Worm (Caenorhabditis elegans): Measurements from ENCODE around the gene D2096.13.
"Not testable (repeated sequence)": the region's sequence is repeated elsewhere in the genome, so short reads cannot be mapped to it uniquely, and the experiment has no call there.

D2096.13 gene

ce11 chrIV:8358492-8358891 lies at the start of gene D2096.13:
D2096.13 (minus strand) TSS chrIV:8358592.
- TF ChIP-seq ref-1 (GFP tag; conservative IDR thresholded peaks at IDR 0.05) (no peak), klf-2 (GFP tag; conservative IDR thresholded peaks at IDR 0.05) (no peak), med-1 (GFP tag; optimal IDR thresholded peaks at IDR 0.05; ENCODE audit: insufficient read depth) (no peak), ztf-23 (GFP tag; IDR thresholded peaks at IDR 0.05) (no peak), flt-1 (GFP tag; IDR thresholded peaks at IDR 0.05) (no peak), tab-1 (GFP tag; IDR thresholded peaks at IDR 0.05) (no peak), cog-1 (tag; optimal IDR thresholded peaks at IDR 0.05) (no peak), ztf-29 (GFP tag; IDR thresholded peaks at IDR 0.05) (no peak), T22C8.4 (GFP tag; IDR thresholded peaks at IDR 0.05) (no peak)

DNA sequence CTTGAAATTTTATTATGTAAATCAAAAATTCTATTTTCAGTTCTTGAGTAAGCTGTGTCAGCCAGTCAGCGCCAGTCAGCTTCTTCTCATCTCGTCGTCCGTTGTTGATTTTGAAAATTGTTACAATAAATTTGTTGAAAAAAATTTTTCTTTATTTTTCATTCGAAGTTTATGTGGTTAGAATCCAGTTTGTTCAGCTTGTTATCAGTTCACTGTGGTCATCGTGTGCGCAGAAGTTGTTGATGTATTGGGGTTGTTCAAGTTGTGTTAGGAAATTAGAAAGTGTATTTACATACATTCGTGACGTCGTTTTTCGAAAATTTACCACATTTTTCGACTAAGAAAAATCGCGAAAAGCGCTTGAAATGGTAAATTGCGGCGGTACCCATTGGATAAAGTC lies 39.4 kb upstream of the D2096.13 start:
- TF ChIP-seq tab-1 (GFP tag; IDR thresholded peaks at IDR 0.05) (no peak), med-1 (GFP tag; optimal IDR thresholded peaks at IDR 0.05; ENCODE audit: insufficient read depth) (no peak), cog-1 (tag; optimal IDR thresholded peaks at IDR 0.05) (no peak), ref-1 (GFP tag; conservative IDR thresholded peaks at IDR 0.05) (no peak), ztf-29 (GFP tag; IDR thresholded peaks at IDR 0.05) (no peak), ztf-23 (GFP tag; IDR thresholded peaks at IDR 0.05) (no peak), T22C8.4 (GFP tag; IDR thresholded peaks at IDR 0.05) (no peak)

DNA sequence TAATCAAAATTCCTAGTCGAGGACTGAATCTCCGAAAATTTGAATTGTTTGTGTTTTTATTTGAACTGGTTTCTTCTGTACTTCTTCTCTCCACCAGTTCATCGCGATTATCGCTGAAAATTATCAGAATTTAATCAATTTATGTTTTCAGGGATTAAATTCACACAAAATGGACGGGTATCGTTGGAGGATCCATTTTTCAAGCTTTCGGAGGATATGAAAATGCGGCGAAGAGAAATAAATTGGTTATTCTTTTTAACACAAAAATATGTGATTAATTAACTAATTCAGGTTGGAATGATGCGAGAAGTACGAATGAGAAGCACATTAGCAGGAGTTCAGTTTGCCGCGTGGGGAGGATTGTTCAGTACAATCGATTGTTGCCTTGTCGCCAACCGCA lies 38.0 kb upstream of the D2096.13 start, which contains the start of gene timm-17B.2:
TSS of gene timm-17B.2 (plus strand) at position 301 of the 400 bp plus-strand sequence.
- TF ChIP-seq ref-1 (GFP tag; conservative IDR thresholded peaks at IDR 0.05) (no peak), T22C8.4 (GFP tag; IDR thresholded peaks at IDR 0.05) (no peak), ztf-29 (GFP tag; IDR thresholded peaks at IDR 0.05) (no peak), med-1 (GFP tag; optimal IDR thresholded peaks at IDR 0.05; ENCODE audit: insufficient read depth) (no peak), tab-1 (GFP tag; IDR thresholded peaks at IDR 0.05) (no peak), klf-2 (GFP tag; conservative IDR thresholded peaks at IDR 0.05) (no peak), flt-1 (GFP tag; IDR thresholded peaks at IDR 0.05) (no peak), cog-1 (tag; optimal IDR thresholded peaks at IDR 0.05) (no peak), ztf-23 (GFP tag; IDR thresholded peaks at IDR 0.05) (no peak)

DNA sequence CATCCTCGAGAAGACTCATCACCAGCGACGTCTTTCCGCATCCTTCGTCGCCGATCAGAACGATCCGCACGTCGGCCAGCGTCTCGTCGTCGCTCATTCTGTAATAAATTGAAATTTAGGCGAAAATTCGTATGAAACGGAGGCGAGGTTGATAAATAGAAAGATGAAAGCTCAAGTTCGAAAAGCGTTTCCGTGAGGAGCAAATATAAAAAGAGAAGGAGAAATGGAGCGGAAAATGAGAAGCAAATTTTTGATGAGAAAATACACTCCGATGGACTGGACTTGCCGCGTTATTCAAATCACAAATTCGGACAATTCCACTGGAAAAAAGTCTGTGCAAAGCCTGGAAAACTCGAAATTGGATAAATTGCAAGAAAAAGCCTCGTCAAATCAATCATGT lies 35.7 kb upstream of the D2096.13 start, which contains the start of gene D2096.11:
TSS of gene D2096.11 (minus strand) at position 101 of the 400 bp plus-strand sequence.
- TF ChIP-seq tab-1 (GFP tag; IDR thresholded peaks at IDR 0.05) (no peak), T22C8.4 (GFP tag; IDR thresholded peaks at IDR 0.05) (no peak), ref-1 (GFP tag; conservative IDR thresholded peaks at IDR 0.05) (no peak), klf-2 (GFP tag; conservative IDR thresholded peaks at IDR 0.05) (no peak), ztf-23 (GFP tag; IDR thresholded peaks at IDR 0.05) (no peak), cog-1 (tag; optimal IDR thresholded peaks at IDR 0.05) (no peak), med-1 (GFP tag; optimal IDR thresholded peaks at IDR 0.05; ENCODE audit: insufficient read depth) (no peak), ztf-29 (GFP tag; IDR thresholded peaks at IDR 0.05) (no peak), flt-1 (GFP tag; IDR thresholded peaks at IDR 0.05) (no peak)

DNA sequence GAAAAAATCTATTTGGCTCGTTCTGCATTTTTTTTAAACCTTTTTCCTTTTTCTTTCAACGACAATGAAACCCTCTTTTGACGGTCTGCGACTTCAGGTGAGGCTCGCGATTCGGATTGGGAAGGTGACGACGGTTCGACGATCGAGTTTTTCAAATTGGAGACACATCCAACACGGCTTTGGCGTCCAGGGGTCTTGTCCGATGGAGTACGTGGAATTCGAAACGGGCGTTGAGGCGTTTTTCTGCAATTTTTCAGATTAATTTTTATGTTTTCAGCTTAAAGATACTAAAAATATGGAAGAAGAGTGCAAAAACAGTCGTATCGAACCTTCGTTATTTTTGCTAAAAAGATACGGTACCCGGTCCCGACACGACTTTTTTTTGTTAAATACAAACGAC lies 30.7 kb upstream of the D2096.13 start, which contains the start of gene D2096.10:
TSS of gene D2096.10 (minus strand) at position 101 of the 400 bp plus-strand sequence.
- not testable (repeated sequence) for TF ChIP-seq T22C8.4 (GFP tag; IDR thresholded peaks at IDR 0.05); klf-2 (GFP tag; conservative IDR thresholded peaks at IDR 0.05); med-1 (GFP tag; optimal IDR thresholded peaks at IDR 0.05; ENCODE audit: insufficient read depth)

DNA sequence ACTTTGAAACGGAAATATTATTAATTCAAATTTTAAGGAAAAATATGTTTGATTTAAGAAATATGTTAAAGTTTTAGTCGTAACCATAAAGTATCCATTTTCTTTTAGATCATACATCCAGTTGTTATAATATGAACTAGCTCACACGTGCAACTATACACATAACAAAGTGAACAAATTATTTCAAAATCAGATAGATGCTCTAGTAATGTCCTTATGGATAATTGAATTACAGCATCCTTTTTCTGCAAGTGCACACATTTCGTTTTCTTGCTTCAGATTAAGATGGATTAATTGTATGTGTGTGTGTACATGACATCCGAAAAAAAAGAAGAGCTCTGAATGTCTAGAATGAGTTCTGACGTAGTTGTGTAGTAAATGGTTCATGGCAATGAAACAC lies 27.3 kb upstream of the D2096.13 start:
- TF ChIP-seq cog-1 (tag; optimal IDR thresholded peaks at IDR 0.05) (no peak), tab-1 (GFP tag; IDR thresholded peaks at IDR 0.05) (no peak), med-1 (GFP tag; optimal IDR thresholded peaks at IDR 0.05; ENCODE audit: insufficient read depth) (no peak), ref-1 (GFP tag; conservative IDR thresholded peaks at IDR 0.05) (no peak), ztf-23 (GFP tag; IDR thresholded peaks at IDR 0.05) (no peak), flt-1 (GFP tag; IDR thresholded peaks at IDR 0.05) (no peak), klf-2 (GFP tag; conservative IDR thresholded peaks at IDR 0.05) (no peak), T22C8.4 (GFP tag; IDR thresholded peaks at IDR 0.05) (no peak), ztf-29 (GFP tag; IDR thresholded peaks at IDR 0.05) (no peak)

DNA sequence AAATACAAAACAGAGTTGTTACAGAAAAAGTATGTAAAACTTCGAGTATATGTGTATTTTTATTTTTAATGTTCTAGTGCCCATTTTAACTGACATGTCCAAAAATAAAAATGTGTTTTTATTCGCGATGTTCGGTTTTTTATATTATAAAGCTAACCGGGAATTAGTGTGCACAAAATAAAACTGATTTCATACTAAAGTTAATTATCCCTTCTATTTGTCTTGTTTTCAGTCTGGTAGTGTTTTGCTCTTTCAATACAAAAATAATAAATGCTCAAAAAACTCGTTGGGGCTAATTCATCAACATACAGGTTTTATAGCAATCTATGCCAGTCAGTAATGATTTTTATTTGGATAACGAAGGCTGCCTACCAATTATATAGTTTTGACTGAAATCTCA lies 26.3 kb upstream of the D2096.13 start:
- TF ChIP-seq flt-1 (GFP tag; IDR thresholded peaks at IDR 0.05), result no peak
- no peak for TF ChIP-seq ref-1 (GFP tag; conservative IDR thresholded peaks at IDR 0.05)
- TF ChIP-seq T22C8.4 (GFP tag; IDR thresholded peaks at IDR 0.05), result no peak
- TF ChIP-seq med-1 (GFP tag; optimal IDR thresholded peaks at IDR 0.05; ENCODE audit: insufficient read depth), result no peak
- TF ChIP-seq ztf-23 (GFP tag; IDR thresholded peaks at IDR 0.05), result no peak
- no peak for TF ChIP-seq ztf-29 (GFP tag; IDR thresholded peaks at IDR 0.05)
- no peak for TF ChIP-seq cog-1 (tag; optimal IDR thresholded peaks at IDR 0.05)
- TF ChIP-seq klf-2 (GFP tag; conservative IDR thresholded peaks at IDR 0.05), result no peak
- TF ChIP-seq tab-1 (GFP tag; IDR thresholded peaks at IDR 0.05), result no peak

DNA sequence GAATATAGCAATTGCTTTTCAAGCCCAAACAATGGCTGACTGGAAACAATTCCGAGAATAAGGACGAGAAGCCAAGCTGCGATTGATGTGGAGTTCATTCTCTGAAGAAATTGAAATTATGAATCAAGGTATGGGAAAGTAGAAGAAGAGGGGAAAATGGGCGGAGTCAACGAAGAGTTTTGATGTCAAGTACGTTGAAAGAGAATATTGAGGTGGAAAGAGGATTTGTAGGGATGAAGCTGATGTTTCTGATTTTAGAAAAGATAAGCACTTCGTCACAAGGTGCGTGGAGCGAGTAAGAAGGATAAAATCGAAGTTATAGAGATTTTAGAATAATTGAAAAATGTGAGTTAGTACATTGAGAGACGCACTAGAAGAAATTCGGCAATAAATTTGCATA lies 24.3 kb upstream of the D2096.13 start, which contains the start of gene D2096.9:
TSS of gene D2096.9 (minus strand) at position 101 of the 400 bp plus-strand sequence.
- no peak for TF ChIP-seq flt-1 (GFP tag; IDR thresholded peaks at IDR 0.05)
- TF ChIP-seq cog-1 (tag; optimal IDR thresholded peaks at IDR 0.05), result no peak
- no peak for TF ChIP-seq klf-2 (GFP tag; conservative IDR thresholded peaks at IDR 0.05)
- TF ChIP-seq tab-1 (GFP tag; IDR thresholded peaks at IDR 0.05), result no peak
- no peak for TF ChIP-seq T22C8.4 (GFP tag; IDR thresholded peaks at IDR 0.05)

DNA sequence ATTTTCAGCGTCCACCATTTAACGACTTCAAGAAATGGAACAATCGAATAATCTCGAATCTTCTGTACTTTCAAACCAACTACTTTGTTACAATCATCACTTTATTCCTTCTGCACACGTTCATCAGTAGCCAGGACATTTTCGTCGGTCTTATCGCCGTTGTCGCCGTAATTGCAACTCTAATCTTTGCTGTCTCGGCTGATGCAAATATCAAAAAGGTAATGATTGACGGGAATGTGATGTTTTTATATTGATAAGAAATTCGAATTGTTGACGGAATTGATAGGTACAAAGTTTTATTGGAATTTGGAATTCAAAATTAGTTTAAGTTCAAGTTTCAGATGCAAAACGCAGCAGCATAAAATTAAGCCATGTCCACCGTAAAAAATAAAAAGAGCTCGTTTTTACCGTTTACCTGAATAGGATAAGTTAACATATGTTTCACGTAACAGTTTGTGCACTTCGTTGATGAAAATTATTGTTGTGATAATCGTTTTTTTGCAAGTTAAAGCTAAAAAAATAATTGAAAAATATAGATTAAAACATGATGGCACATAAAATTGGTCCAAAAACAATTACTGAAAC lies 22.0 kb upstream of the D2096.13 start:
- TF ChIP-seq T22C8.4 (GFP tag; IDR thresholded peaks at IDR 0.05), result no peak
- no peak for TF ChIP-seq ztf-23 (GFP tag; IDR thresholded peaks at IDR 0.05)
- TF ChIP-seq ref-1 (GFP tag; conservative IDR thresholded peaks at IDR 0.05), result no peak
- TF ChIP-seq tab-1 (GFP tag; IDR thresholded peaks at IDR 0.05), result no peak
- no peak for TF ChIP-seq med-1 (GFP tag; optimal IDR thresholded peaks at IDR 0.05; ENCODE audit: insufficient read depth)
- no peak for TF ChIP-seq ztf-29 (GFP tag; IDR thresholded peaks at IDR 0.05)
- no peak for TF ChIP-seq cog-1 (tag; optimal IDR thresholded peaks at IDR 0.05)
- TF ChIP-seq klf-2 (GFP tag; conservative IDR thresholded peaks at IDR 0.05), result no peak
- no peak for TF ChIP-seq flt-1 (GFP tag; IDR thresholded peaks at IDR 0.05)

- TF ChIP-seq ztf-23 (GFP tag; IDR thresholded peaks at IDR 0.05), result no peak
- no peak for TF ChIP-seq tab-1 (GFP tag; IDR thresholded peaks at IDR 0.05)
These were observed 21.3 kb upstream of the D2096.13 start, which contains the start of gene praf-3 for ce11 chrIV:8379683-8380082. praf-3 (plus strand) TSS chrIV:8379983.

Data from whole organism, midembryonic.